Fruit fly (Drosophila melanogaster) whole organism, adult: ENCODE data around the gene prage.

Experiments
- CG11617 ChIP-seq: fragments of 200-800 bp; sonication (Bioruptor generic); optimal IDR thresholded peaks from 2 replicates; lab custom pipeline; 2017; ENCODE audit warnings: mild to moderate bottlenecking, missing biosample characterization, missing genetic modification reagents, missing genetic modification characterization
- CG12768 ChIP-seq: fragments of 200-800 bp; sonication (Bioruptor generic); optimal IDR thresholded peaks from 2 replicates; lab custom pipeline; 2017; ENCODE audit warnings: missing biosample characterization, missing genetic modification characterization, mild to moderate bottlenecking, moderate library complexity, missing genetic modification reagents
- CG14711 ChIP-seq: fragments of 200-800 bp; sonication (Bioruptor generic); optimal IDR thresholded peaks from 2 replicates; lab custom pipeline; 2018; ENCODE audit warnings: missing biosample characterization, mild to moderate bottlenecking, missing genetic modification characterization, moderate library complexity
- CG1620 ChIP-seq: fragments of 200-800 bp; sonication (Bioruptor generic); optimal IDR thresholded peaks from 2 replicates; lab custom pipeline; 2016; ENCODE audit warnings: missing biosample characterization, missing genetic modification characterization
- CG33017 ChIP-seq: fragments of 200-800 bp; sonication (Bioruptor generic); optimal IDR thresholded peaks from 2 replicates; lab custom pipeline; 2018; ENCODE audit warnings: missing biosample characterization, mild to moderate bottlenecking, missing genetic modification characterization, moderate library complexity
- CG5204 ChIP-seq: fragments of 200-800 bp; sonication (Bioruptor generic); optimal IDR thresholded peaks from 2 replicates; lab custom pipeline; 2016; ENCODE audit warnings: missing biosample characterization, missing genetic modification characterization
- CG7045 ChIP-seq: fragments of 200-800 bp; sonication (Bioruptor generic); optimal IDR thresholded peaks from 2 replicates; lab custom pipeline; 2017; ENCODE audit warnings: missing biosample characterization, mild to moderate bottlenecking, missing genetic modification characterization
- CG7101 ChIP-seq: fragments of 200-800 bp; sonication (Bioruptor generic); optimal IDR thresholded peaks from 2 replicates; lab custom pipeline; 2018; ENCODE audit warnings: missing biosample characterization, mild to moderate bottlenecking, missing genetic modification characterization, moderate library complexity
- Clk ChIP-seq: fragments of 200-800 bp; sonication (Bioruptor generic); optimal IDR thresholded peaks from 2 replicates; lab custom pipeline; 2017; ENCODE audit warnings: missing biosample characterization, missing genetic modification characterization
- Crg-1 ChIP-seq: fragments of 200-800 bp; sonication (Bioruptor generic); optimal IDR thresholded peaks from 2 replicates; lab custom pipeline; 2016; ENCODE audit warnings: missing biosample characterization, missing genetic modification characterization
- Hr96 ChIP-seq: fragments of 200-800 bp; sonication (Bioruptor generic); optimal IDR thresholded peaks from 2 replicates; lab custom pipeline; 2016; ENCODE audit warnings: missing biosample characterization, missing genetic modification characterization
- Mnt ChIP-seq: fragments of 200-800 bp; sonication (Bioruptor generic); optimal IDR thresholded peaks from 2 replicates; lab custom pipeline; 2016; ENCODE audit warnings: missing biosample characterization, mild to moderate bottlenecking, missing genetic modification characterization
- bab1 ChIP-seq: fragments of 200-800 bp; sonication (Bioruptor generic); optimal IDR thresholded peaks from 3 replicates; lab custom pipeline; 2019; ENCODE audit warnings: missing biosample characterization, mild to moderate bottlenecking, missing genetic modification characterization, moderate library complexity
- cic ChIP-seq: fragments of 200-800 bp; sonication (Bioruptor generic); optimal IDR thresholded peaks from 2 replicates; lab custom pipeline; 2017; ENCODE audit warnings: missing biosample characterization, mild to moderate bottlenecking, missing genetic modification characterization, moderate library complexity
- cnc ChIP-seq, 2 experiments: fragments of >200 bp; optimal IDR thresholded peaks; 2 replicates each; lab custom pipeline; 2017
- kay ChIP-seq: fragments of 200-800 bp; sonication (Bioruptor generic); peaks from one replicate; lab custom pipeline; 2016; ENCODE audit warnings: missing biosample characterization, missing genetic modification characterization, borderline replicate concordance
- ovo ChIP-seq: fragments of 200-800 bp; sonication (Bioruptor generic); optimal IDR thresholded peaks from 2 replicates; lab custom pipeline; 2016; ENCODE audit warnings: missing biosample characterization, missing genetic modification characterization
- pad ChIP-seq: fragments of 200-800 bp; sonication (Bioruptor generic); optimal IDR thresholded peaks from 3 replicates; lab custom pipeline; 2017; ENCODE audit warnings: missing biosample characterization, missing genetic modification characterization, mild to moderate bottlenecking, moderate library complexity, missing genetic modification reagents
- tj ChIP-seq: fragments of 200-800 bp; sonication (Bioruptor generic); optimal IDR thresholded peaks from 3 replicates; lab custom pipeline; 2017; ENCODE audit warnings: missing biosample characterization, mild to moderate bottlenecking, missing genetic modification characterization, moderate library complexity
- toe ChIP-seq: fragments of 200-800 bp; sonication (Bioruptor generic); optimal IDR thresholded peaks from 2 replicates; lab custom pipeline; 2016; ENCODE audit warnings: missing biosample characterization, missing genetic modification characterization

Gene prage

DNA sequence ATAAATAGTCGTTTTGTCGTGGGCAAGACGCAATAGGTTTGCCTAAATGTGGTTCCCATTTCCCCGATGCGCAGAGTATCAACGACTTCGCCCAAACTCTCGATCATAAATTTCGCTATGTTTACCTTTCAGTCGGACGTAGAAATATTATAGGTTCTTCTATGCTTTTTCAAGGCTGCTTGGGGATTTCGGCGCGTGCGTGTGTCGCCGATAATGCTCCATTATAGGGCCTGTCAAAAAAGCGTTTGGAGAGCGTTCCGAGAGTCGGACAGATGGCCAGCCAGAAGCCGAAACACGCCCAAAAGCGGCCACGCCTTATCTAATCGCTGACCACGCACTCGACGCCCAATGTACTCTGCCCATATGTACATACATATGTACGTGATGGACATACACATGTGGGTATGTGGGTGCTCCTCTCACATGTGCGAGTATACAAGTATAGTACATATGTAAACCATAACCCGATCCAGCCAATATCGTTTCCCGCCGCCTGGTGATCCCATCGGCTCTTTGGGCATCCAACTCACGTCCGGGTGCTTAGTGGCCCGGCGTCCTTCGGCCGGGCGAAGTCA is 75.2 kb downstream of the prage start:
- TF ChIP-seq cnc (optimal IDR thresholded peaks at IDR 0.05; lab: Kevin White, UChicago) (no peak), Clk (GFP tag; lab: Kevin White, UChicago) (no peak), CG5204 (GFP tag; lab: Kevin White, UChicago) (no peak), toe (GFP tag; lab: Kevin White, UChicago) (no peak), cic (GFP tag; lab: Kevin White, UChicago) (no peak), Mnt (GFP tag; lab: Kevin White, UChicago) (no peak), CG7045 (GFP tag; lab: Kevin White, UChicago) (no peak), Crg-1 (GFP tag; lab: Kevin White, UChicago) (no peak), pad (GFP tag; lab: Kevin White, UChicago) (no peak), bab1 (no peak), CG11617 (GFP tag; lab: Kevin White, UChicago) (no peak), Hr96 (GFP tag; lab: Kevin White, UChicago) (no peak)

DNA sequence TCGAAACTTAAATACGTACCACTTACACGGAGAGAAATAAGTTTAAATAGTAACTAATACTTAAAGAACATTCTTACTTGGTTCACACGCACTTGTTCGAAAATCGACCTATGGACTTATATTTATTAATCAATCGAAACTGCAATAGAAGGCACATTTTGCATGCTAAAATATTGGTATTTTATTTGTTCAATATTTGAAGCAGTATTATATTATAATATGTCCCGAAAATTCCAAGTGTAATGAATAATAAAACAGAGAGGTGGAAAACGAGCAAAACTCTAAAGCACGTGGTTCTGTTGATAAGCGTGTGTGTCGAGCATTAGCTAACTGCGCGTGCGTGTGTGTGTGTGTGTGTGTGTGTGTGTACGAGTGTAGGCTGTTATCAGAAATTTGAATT is 76.4 kb downstream of the prage start:
- peak; percentile 57 for TF ChIP-seq cic (GFP tag; lab: Kevin White, UChicago)
- peak; percentile 76 for TF ChIP-seq CG33017
- peak; percentile 30 for TF ChIP-seq ovo
- TF ChIP-seq tj (GFP tag; lab: Kevin White, UChicago): peak; percentile 73
- TF ChIP-seq pad (GFP tag; lab: Kevin White, UChicago): peak; percentile 76
- peak; percentile 75 for TF ChIP-seq CG1620 (GFP tag; lab: Kevin White, UChicago)
- no peak for TF ChIP-seq cnc (optimal IDR thresholded peaks at IDR 0.05; lab: Kevin White, UChicago)
- TF ChIP-seq CG7045 (GFP tag; lab: Kevin White, UChicago): peak; percentile 57
- TF ChIP-seq CG7101 (tag; lab: Kevin White, UChicago): peak; percentile 91
- peak; percentile 93 for TF ChIP-seq kay
- TF ChIP-seq Mnt (GFP tag; lab: Kevin White, UChicago): peak; percentile 94
- peak; percentile 36 for TF ChIP-seq Clk (GFP tag; lab: Kevin White, UChicago)
- TF ChIP-seq CG11617 (GFP tag; lab: Kevin White, UChicago): peak; percentile 87
- peak; percentile 86 for TF ChIP-seq bab1
- peak; percentile 67 for TF ChIP-seq Hr96 (GFP tag; lab: Kevin White, UChicago)
- peak; percentile 63 for TF ChIP-seq Crg-1 (GFP tag; lab: Kevin White, UChicago)
- TF ChIP-seq toe (GFP tag; lab: Kevin White, UChicago): peak; percentile 57
- TF ChIP-seq CG5204 (GFP tag; lab: Kevin White, UChicago): peak; percentile 70
- peak; percentile 79 for TF ChIP-seq CG12768 (GFP tag; lab: Kevin White, UChicago)
- peak; percentile 83 for TF ChIP-seq CG14711 (tag; lab: Kevin White, UChicago)

DNA sequence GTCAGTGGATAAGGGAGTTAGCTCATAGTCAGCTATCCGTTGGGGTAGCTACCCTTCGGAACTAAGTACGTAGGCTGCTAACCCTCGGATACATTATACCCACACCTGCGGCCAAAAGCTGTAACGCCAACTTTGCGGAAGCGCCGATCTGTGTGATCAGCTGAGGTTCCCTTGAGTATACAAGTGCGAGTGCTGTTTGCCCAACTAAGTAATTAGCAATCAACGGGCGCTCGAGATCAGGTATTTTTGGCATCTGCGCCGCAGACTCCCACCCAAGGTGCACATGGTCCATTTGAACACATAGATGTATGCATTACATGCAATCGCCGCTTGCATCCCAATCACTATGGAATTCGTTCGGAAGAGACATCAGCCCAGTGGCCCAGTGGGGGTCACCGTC is 80.6 kb downstream of the prage start:
- TF ChIP-seq ovo (peak; percentile 21), Mnt (GFP tag; lab: Kevin White, UChicago) (peak; percentile 26), CG7101 (tag; lab: Kevin White, UChicago) (peak; percentile 10), CG11617 (GFP tag; lab: Kevin White, UChicago) (no peak), CG12768 (GFP tag; lab: Kevin White, UChicago) (no peak), Crg-1 (GFP tag; lab: Kevin White, UChicago) (peak; percentile 40), tj (GFP tag; lab: Kevin White, UChicago) (no peak), Hr96 (GFP tag; lab: Kevin White, UChicago) (no peak)

DNA sequence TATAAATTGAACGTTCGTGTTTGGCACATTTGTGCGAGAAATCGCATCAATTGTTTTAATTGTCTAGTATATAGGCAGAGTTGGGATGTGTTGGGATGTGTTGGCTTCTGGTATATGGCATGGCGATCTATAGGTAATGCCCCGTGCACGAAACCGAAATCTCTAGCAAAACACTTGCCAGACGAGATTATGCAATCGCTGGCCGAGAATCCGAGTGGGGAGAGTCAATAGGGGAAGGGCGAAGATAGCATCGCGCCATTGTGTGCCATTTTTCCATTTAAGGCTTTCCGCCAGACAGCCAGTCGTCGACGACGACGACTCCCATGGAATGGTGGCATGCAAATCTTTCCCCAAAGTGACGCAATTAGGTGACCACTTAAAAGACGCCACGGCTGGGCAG is 81.4 kb downstream of the prage start:
- TF ChIP-seq Mnt (GFP tag; lab: Kevin White, UChicago) (no peak), tj (GFP tag; lab: Kevin White, UChicago) (no peak), CG14711 (tag; lab: Kevin White, UChicago) (no peak), CG12768 (GFP tag; lab: Kevin White, UChicago) (no peak), pad (GFP tag; lab: Kevin White, UChicago) (no peak)

DNA sequence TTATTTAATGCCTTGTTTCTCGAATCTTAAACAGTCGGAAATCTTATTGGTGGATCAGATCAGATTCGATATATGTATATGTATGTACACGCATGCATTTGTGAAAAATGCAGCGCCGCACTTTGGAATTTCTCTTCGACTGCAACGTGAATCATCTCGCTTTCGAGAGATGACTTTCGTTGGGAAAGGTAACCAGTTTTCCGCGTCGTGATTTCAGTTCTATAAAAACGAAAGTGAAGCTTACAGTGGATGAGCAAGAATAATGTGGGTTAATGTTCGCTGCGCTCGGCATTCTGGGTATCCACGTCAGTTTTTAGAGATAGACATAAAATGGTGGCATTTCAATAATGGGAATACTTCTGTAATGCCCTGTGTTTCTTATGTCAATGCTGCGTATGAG is 83.1 kb downstream of the prage start:
- TF ChIP-seq CG7045 (GFP tag; lab: Kevin White, UChicago): no peak
- TF ChIP-seq ovo: no peak

DNA sequence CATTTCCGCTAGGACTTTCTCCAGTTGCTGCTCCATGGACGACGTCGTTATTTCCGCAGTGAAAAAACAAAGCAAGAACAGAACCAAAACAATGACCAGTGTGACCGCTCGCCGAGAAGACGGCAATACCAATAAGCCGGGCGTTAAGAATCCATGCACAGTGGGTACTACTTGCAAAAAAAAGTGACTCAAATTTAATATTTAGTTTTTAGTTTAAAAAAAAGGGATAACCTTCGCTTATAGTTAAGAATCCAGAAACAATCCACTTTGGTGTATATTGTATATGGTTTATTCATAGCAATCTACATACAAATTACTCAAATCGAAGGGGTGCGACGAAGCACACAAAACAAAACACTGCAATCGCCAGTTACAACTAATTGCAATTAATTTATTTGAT is 85.3 kb downstream of the prage start, which contains the start of gene Lamtor5:
Gene Lamtor5 (minus strand): TSS at position 105 of the 400 bp plus-strand sequence.
- TF ChIP-seq CG12768 (GFP tag; lab: Kevin White, UChicago) (peak; percentile 45), Crg-1 (GFP tag; lab: Kevin White, UChicago) (no peak), CG5204 (GFP tag; lab: Kevin White, UChicago) (peak; percentile 41), CG1620 (GFP tag; lab: Kevin White, UChicago) (peak; percentile 44), kay (no peak), pad (GFP tag; lab: Kevin White, UChicago) (peak; percentile 21), Mnt (GFP tag; lab: Kevin White, UChicago) (peak; percentile 29), cic (GFP tag; lab: Kevin White, UChicago) (no peak), CG7045 (GFP tag; lab: Kevin White, UChicago) (peak; percentile 22), CG33017 (peak; percentile 20), bab1 (peak; percentile 77), Hr96 (GFP tag; lab: Kevin White, UChicago) (peak; percentile 2), CG7101 (tag; lab: Kevin White, UChicago) (peak; percentile 51), CG11617 (GFP tag; lab: Kevin White, UChicago) (peak; percentile 56), cnc (optimal IDR thresholded peaks at IDR 0.05; lab: Kevin White, UChicago) (no peak), CG14711 (tag; lab: Kevin White, UChicago) (peak; percentile 51), ovo (peak; percentile 2)
